Fruit fly (Drosophila melanogaster) whole organism, embryonic: Measurements from ENCODE around the gene Lip2.

ENCODE experiments used
- Atf6 ChIP-seq: fragments of 200-800 bp; sonication (Bioruptor generic); IDR thresholded peaks from 2 replicates; pipeline ENCODE4 v1.3.6; 2022; ENCODE audit warnings: missing biosample characterization, missing genetic modification characterization
- Awh ChIP-seq: fragments of 200-800 bp; sonication (Bioruptor generic); IDR thresholded peaks from 2 replicates; pipeline ENCODE4, ENCODE4 v1.3.6; 2022; ENCODE audit warnings: missing biosample characterization, missing genetic modification characterization
- B-H2 ChIP-seq: fragments of 200-800 bp; sonication (Bioruptor generic); optimal IDR thresholded peaks from 2 replicates; lab custom pipeline; 2018; ENCODE audit warnings: missing biosample characterization, mild to moderate bottlenecking, missing genetic modification characterization
- BEAF-32 ChIP-seq: fragments of 200-800 bp; sonication (Bioruptor generic); optimal IDR thresholded peaks from 3 replicates; lab custom pipeline; 2017; ENCODE audit warnings: missing biosample characterization, missing genetic modification characterization, mild to moderate bottlenecking, moderate library complexity, missing genetic modification reagents
- Bdp1 ChIP-seq: fragments of 200-800 bp; sonication (Bioruptor generic); optimal IDR thresholded peaks from 3 replicates; lab custom pipeline; 2016; ENCODE audit warnings: missing biosample characterization, missing genetic modification characterization
- BtbVII ChIP-seq: fragments of 200-800 bp; sonication (Bioruptor generic); optimal IDR thresholded peaks from 3 replicates; lab custom pipeline; 2017; ENCODE audit warnings: missing biosample characterization, mild to moderate bottlenecking, missing genetic modification characterization
- CG10959 ChIP-seq: fragments of 200-800 bp; sonication (Bioruptor generic); IDR thresholded peaks from 2 replicates; pipeline ENCODE4 v1.3.6; 2022; ENCODE audit warnings: missing biosample characterization, missing genetic modification characterization
- CG11093 ChIP-seq: fragments of 200-800 bp; sonication (Bioruptor generic); IDR thresholded peaks from 3 replicates; pipeline ENCODE4 v1.3.6; 2022; ENCODE audit warnings: missing biosample characterization, missing genetic modification characterization
- CG11247 ChIP-seq: fragments of 200-800 bp; sonication (Bioruptor generic); IDR thresholded peaks from 2 replicates; pipeline ENCODE4 v1.3.6; 2022; ENCODE audit warnings: missing biosample characterization, missing genetic modification characterization
- CG11504 ChIP-seq: fragments of 200-800 bp; sonication (Bioruptor generic); optimal IDR thresholded peaks from 3 replicates; lab custom pipeline; 2019; ENCODE audit warnings: missing biosample characterization, mild to moderate bottlenecking, missing genetic modification characterization, moderate library complexity
- CG11723 ChIP-seq: fragments of 200-800 bp; sonication (Bioruptor generic); optimal IDR thresholded peaks from 2 replicates; lab custom pipeline; 2017; ENCODE audit warnings: missing biosample characterization, mild to moderate bottlenecking, missing genetic modification characterization
- CG12104 ChIP-seq: fragments of 200-800 bp; sonication (Bioruptor generic); optimal IDR thresholded peaks from 3 replicates; lab custom pipeline; 2016; ENCODE audit warnings: missing biosample characterization, missing genetic modification characterization
- CG12299 ChIP-seq: fragments of 200-800 bp; sonication (Bioruptor generic); optimal IDR thresholded peaks from 2 replicates; lab custom pipeline; 2018; ENCODE audit warnings: missing biosample characterization, mild to moderate bottlenecking, missing genetic modification characterization
- CG12769 ChIP-seq: fragments of 200-800 bp; sonication (Bioruptor generic); optimal IDR thresholded peaks from 2 replicates; lab custom pipeline; 2019; ENCODE audit warnings: missing biosample characterization, mild to moderate bottlenecking, missing genetic modification characterization, moderate library complexity
- CG12942 ChIP-seq: fragments of 200-800 bp; sonication (Bioruptor generic); optimal IDR thresholded peaks from 3 replicates; lab custom pipeline; 2016; ENCODE audit warnings: missing biosample characterization, missing genetic modification characterization
- CG16779 ChIP-seq: fragments of 200-800 bp; sonication (Bioruptor generic); IDR thresholded peaks from 2 replicates; pipeline ENCODE4 v1.3.6; 2022; ENCODE audit warnings: missing biosample characterization, missing genetic modification characterization
- CG17385 ChIP-seq: fragments of 200-800 bp; sonication (Bioruptor generic); optimal IDR thresholded peaks from 3 replicates; lab custom pipeline; 2018; ENCODE audit warnings: missing biosample characterization, mild to moderate bottlenecking, missing genetic modification characterization
- CG17912 ChIP-seq: fragments of 200-800 bp; sonication (Bioruptor generic); optimal IDR thresholded peaks from 2 replicates; lab custom pipeline; 2018; ENCODE audit warnings: missing biosample characterization, mild to moderate bottlenecking, missing genetic modification characterization
- CG2116 ChIP-seq: fragments of 200-800 bp; sonication (Bioruptor generic); optimal IDR thresholded peaks from 3 replicates; lab custom pipeline; 2018; ENCODE audit warnings: missing biosample characterization, mild to moderate bottlenecking, missing genetic modification characterization
- CG31388 ChIP-seq: fragments of 200-800 bp; sonication (Bioruptor generic); optimal IDR thresholded peaks from 2 replicates; lab custom pipeline; 2016; ENCODE audit warnings: missing biosample characterization, missing genetic modification characterization
- CG3995 ChIP-seq: fragments of 200-800 bp; sonication (Bioruptor generic); optimal IDR thresholded peaks from 3 replicates; lab custom pipeline; 2016; ENCODE audit warnings: missing biosample characterization, missing genetic modification characterization
- CG6683 ChIP-seq: fragments of 200-800 bp; sonication (Bioruptor generic); optimal IDR thresholded peaks from 2 replicates; lab custom pipeline; 2017; ENCODE audit warnings: missing biosample characterization, mild to moderate bottlenecking, missing genetic modification characterization, missing genetic modification reagents
- CG6689 ChIP-seq: fragments of 200-800 bp; sonication (Bioruptor generic); IDR thresholded peaks from 2 replicates; pipeline ENCODE4 v1.3.6; 2022; ENCODE audit warnings: missing biosample characterization, missing genetic modification characterization
- CG8089 ChIP-seq: fragments of 200-800 bp; sonication (Bioruptor generic); optimal IDR thresholded peaks from 3 replicates; lab custom pipeline; 2016; ENCODE audit warnings: missing biosample characterization, missing genetic modification characterization
- CG8388 ChIP-seq: fragments of 200-800 bp; sonication (Bioruptor generic); optimal IDR thresholded peaks from 2 replicates; lab custom pipeline; 2019; ENCODE audit warnings: missing biosample characterization, mild to moderate bottlenecking, missing genetic modification characterization, moderate library complexity
- Dp ChIP-seq: fragments of 200-800 bp; sonication (Bioruptor generic); optimal IDR thresholded peaks from 2 replicates; lab custom pipeline; 2018; ENCODE audit warnings: missing biosample characterization, mild to moderate bottlenecking, missing genetic modification characterization, moderate library complexity
- GATAe ChIP-seq: fragments of 200-800 bp; sonication (Bioruptor generic); conservative IDR thresholded peaks from 2 replicates; pipeline ENCODE4 v1.3.6; 2022; ENCODE audit warnings: missing biosample characterization, missing genetic modification characterization
- Gug ChIP-seq: fragments of 200-800 bp; sonication (Bioruptor generic); IDR thresholded peaks from 4 replicates; pipeline ENCODE4 v1.3.6; 2022; ENCODE audit warnings: missing biosample characterization, missing genetic modification characterization
- H15 ChIP-seq: fragments of 200-800 bp; sonication (Bioruptor generic); IDR thresholded peaks from 3 replicates; pipeline ENCODE4 v1.3.6; 2022; ENCODE audit warnings: missing biosample characterization, missing genetic modification characterization
- Hsf ChIP-seq: fragments of 200-800 bp; sonication (Bioruptor generic); optimal IDR thresholded peaks from 3 replicates; lab custom pipeline; 2016; ENCODE audit warnings: missing biosample characterization, missing genetic modification characterization
- Mes4 ChIP-seq: fragments of 200-800 bp; sonication (Bioruptor generic); optimal IDR thresholded peaks from 2 replicates; lab custom pipeline; 2016; ENCODE audit warnings: missing biosample characterization, missing genetic modification characterization
- NfI ChIP-seq: fragments of 200-800 bp; sonication (Bioruptor generic); optimal IDR thresholded peaks from 3 replicates; lab custom pipeline; 2018; ENCODE audit warnings: missing biosample characterization, mild to moderate bottlenecking, missing genetic modification characterization, moderate library complexity
- Rx ChIP-seq: fragments of 200-800 bp; sonication (Bioruptor generic); IDR thresholded peaks from 2 replicates; pipeline ENCODE4 v1.3.6; 2022; ENCODE audit warnings: missing biosample characterization, missing genetic modification characterization
- Spps ChIP-seq: fragments of 200-800 bp; sonication (Bioruptor generic); optimal IDR thresholded peaks from 2 replicates; lab custom pipeline; 2018; ENCODE audit warnings: missing biosample characterization, mild to moderate bottlenecking, missing genetic modification characterization
- Tbp ChIP-seq: fragments of >200 bp; optimal IDR thresholded peaks from 2 replicates; lab custom pipeline; 2018; ENCODE audit warnings: missing biosample characterization, missing genetic modification characterization
- disco-r ChIP-seq: fragments of 200-800 bp; sonication (Bioruptor generic); optimal IDR thresholded peaks from 2 replicates; lab custom pipeline; 2016; ENCODE audit warnings: missing biosample characterization, missing genetic modification characterization
- grn ChIP-seq: fragments of 200-800 bp; sonication (Bioruptor generic); optimal IDR thresholded peaks from 3 replicates; lab custom pipeline; 2017; ENCODE audit warnings: missing biosample characterization, missing genetic modification characterization
- h ChIP-seq: fragments of >200 bp; optimal IDR thresholded peaks from 2 replicates; lab custom pipeline; 2017
- hkb ChIP-seq, 2 experiments: fragments of 200-800 bp in 1 of 2; fragments of >200 bp in 1 of 2; sonication (Bioruptor generic) in 1 of 2; IDR thresholded peaks in 1 of 2; optimal IDR thresholded peaks in 1 of 2; 2 replicates each; pipeline versions ENCODE4 v1.3.6 to Lab custom; 2017 to 2022; ENCODE audit warnings: missing biosample characterization in 1 of 2, missing genetic modification characterization in 1 of 2
- hth ChIP-seq: fragments of >200 bp; optimal IDR thresholded peaks from 2 replicates; lab custom pipeline; 2017; ENCODE audit warnings: inconsistent platforms
- insv ChIP-seq, 2 experiments: fragments of 200-800 bp; sonication (Bioruptor generic); optimal IDR thresholded peaks; 3 replicates each; lab custom pipeline; 2016 to 2018; ENCODE audit warnings: missing biosample characterization in 2 of 2, missing genetic modification characterization in 2 of 2
- kah ChIP-seq: fragments of 200-800 bp; sonication (Bioruptor generic); optimal IDR thresholded peaks from 2 replicates; lab custom pipeline; 2018; ENCODE audit warnings: missing biosample characterization, mild to moderate bottlenecking, missing genetic modification characterization
- pho ChIP-seq: fragments of 200-800 bp; sonication (Bioruptor generic); optimal IDR thresholded peaks from 2 replicates; lab custom pipeline; 2016; ENCODE audit warnings: missing biosample characterization, missing genetic modification characterization
- prd ChIP-seq, 3 experiments: fragments of >200 bp in 2 of 3; fragments of 200-800 bp in 1 of 3; sonication (Bioruptor generic) in 1 of 3; optimal IDR thresholded peaks in 2 of 3; IDR thresholded peaks in 1 of 3; 2 replicates in 2 of 3; 3 replicates in 1 of 3; pipeline versions ENCODE4 v1.3.6 to Lab custom; 2017 to 2022; ENCODE audit warnings: missing biosample characterization in 1 of 3, missing genetic modification characterization in 1 of 3
- scrt ChIP-seq: fragments of 200-800 bp; sonication (Bioruptor generic); optimal IDR thresholded peaks from 2 replicates; lab custom pipeline; 2018; ENCODE audit warnings: missing biosample characterization, mild to moderate bottlenecking, missing genetic modification characterization, moderate library complexity
- sna ChIP-seq: fragments of 200-800 bp; sonication (Bioruptor generic); IDR thresholded peaks from 2 replicates; pipeline ENCODE4 v1.3.6; 2022; ENCODE audit warnings: missing biosample characterization, missing genetic modification characterization; ENCODE audit not compliant: partially characterized antibody
- tna ChIP-seq: fragments of 200-800 bp; sonication (Bioruptor generic); IDR thresholded peaks from 2 replicates; pipeline ENCODE4 v1.3.6; 2022; ENCODE audit warnings: missing biosample characterization, missing genetic modification characterization; ENCODE audit not compliant: partially characterized antibody
- trh ChIP-seq: fragments of 200-800 bp; sonication (Bioruptor generic); optimal IDR thresholded peaks from 2 replicates; lab custom pipeline; 2016; ENCODE audit warnings: missing biosample characterization, missing genetic modification characterization
- vvl ChIP-seq: fragments of 200-800 bp; sonication (Bioruptor generic); IDR thresholded peaks from 2 replicates; pipeline ENCODE4 v1.3.6; 2022; ENCODE audit warnings: missing biosample characterization, missing genetic modification characterization

Lip2 gene

dm6 chr2L:10736993-10737756 lies 27.9 kb upstream of the Lip2 start, which contains the start of the genes Vha16-5 and CG12299 (continued):
- TF ChIP-seq vvl (GFP tag; lab: Robert Waterston, UW) (peak; percentile 95), disco-r (peak; percentile 82), CG17385 (GFP tag; lab: Kevin White, UChicago) (peak; percentile 38), BEAF-32 (GFP tag; lab: Kevin White, UChicago) (peak; percentile 69), CG10959 (GFP tag; lab: Robert Waterston, UW) (peak; percentile 92), tna (GFP tag; lab: Robert Waterston, UW) (peak; percentile 84), grn (GFP tag; lab: Kevin White, UChicago) (no peak), h (lab: Kevin White, UChicago) (no peak), Mes4 (GFP tag; lab: Kevin White, UChicago) (peak; percentile 67), CG2116 (GFP tag; lab: Kevin White, UChicago) (peak; percentile 75), scrt (GFP tag; lab: Kevin White, UChicago) (no peak), Hsf (GFP tag; lab: Kevin White, UChicago) (peak; percentile 92), trh (GFP tag; lab: Kevin White, UChicago) (peak; percentile 50), B-H2 (GFP tag; lab: Kevin White, UChicago) (no peak), hkb (optimal IDR thresholded peaks at IDR 0.05; lab: Kevin White, UChicago) (no peak), hkb (GFP tag; IDR thresholded peaks at IDR 0.05; lab: Robert Waterston, UW) (peak; percentile 84), CG16779 (GFP tag; lab: Robert Waterston, UW) (peak; percentile 86), Spps (no peak), Bdp1 (GFP tag; lab: Kevin White, UChicago) (peak; percentile 81), prd (optimal IDR thresholded peaks at IDR 0.05; lab: Kevin White, UChicago) (no peak), prd (GFP tag; IDR thresholded peaks at IDR 0.05; lab: Robert Waterston, UW) (peak; percentile 95), BtbVII (GFP tag; lab: Kevin White, UChicago) (no peak), Dp (GFP tag; lab: Kevin White, UChicago) (peak; percentile 92), Rx (GFP tag; lab: Robert Waterston, UW) (peak; percentile 87), sna (GFP tag; lab: Robert Waterston, UW) (peak; percentile 70), pho (GFP tag; lab: Kevin White, UChicago) (peak; percentile 92), NfI (GFP tag; lab: Kevin White, UChicago) (peak; percentile 81), Atf6 (GFP tag; lab: Robert Waterston, UW) (peak; percentile 88), Awh (peak; percentile 64), CG17912 (GFP tag; lab: Kevin White, UChicago) (no peak), Tbp (GFP tag; lab: Kevin White, UChicago) (no peak), Gug (GFP tag; lab: Robert Waterston, UW) (peak; percentile 74; the same call in 3 of the 4 replicates), CG12104 (peak; percentile 44), CG6689 (GFP tag; lab: Robert Waterston, UW) (peak; percentile 78), CG11504 (tag; lab: Kevin White, UChicago) (no peak), CG31388 (peak; percentile 68), insv (GFP tag; optimal IDR thresholded peaks at IDR 0.05; lab: Kevin White, UChicago) (no peak), CG6683 (GFP tag; lab: Kevin White, UChicago) (peak; percentile 21), hth (lab: Kevin White, UChicago) (no peak), CG12942 (peak; percentile 86), CG11247 (GFP tag; lab: Robert Waterston, UW) (peak; percentile 88), CG8089 (GFP tag; lab: Kevin White, UChicago) (peak; percentile 81), CG3995 (GFP tag; lab: Kevin White, UChicago) (peak; percentile 35), CG11093 (GFP tag; lab: Robert Waterston, UW) (0 out of 3 replicates have a peak, but pooled peaks have one; percentile 32), CG11723 (GFP tag; lab: Kevin White, UChicago) (peak; percentile 65), H15 (GFP tag; lab: Robert Waterston, UW) (peak; percentile 96), GATAe (GFP tag; lab: Robert Waterston, UW) (no peak; the same call in 1 of the 2 replicates), kah (GFP tag; lab: Kevin White, UChicago) (no peak), CG8388 (GFP tag; lab: Kevin White, UChicago) (peak; percentile 39), CG12769 (tag; lab: Kevin White, UChicago) (no peak), CG12299 (tag; lab: Kevin White, UChicago) (peak; percentile 31)
